Fruit fly (Drosophila melanogaster): ENCODE measurements around the gene HP6.

Gene HP6

DNA sequence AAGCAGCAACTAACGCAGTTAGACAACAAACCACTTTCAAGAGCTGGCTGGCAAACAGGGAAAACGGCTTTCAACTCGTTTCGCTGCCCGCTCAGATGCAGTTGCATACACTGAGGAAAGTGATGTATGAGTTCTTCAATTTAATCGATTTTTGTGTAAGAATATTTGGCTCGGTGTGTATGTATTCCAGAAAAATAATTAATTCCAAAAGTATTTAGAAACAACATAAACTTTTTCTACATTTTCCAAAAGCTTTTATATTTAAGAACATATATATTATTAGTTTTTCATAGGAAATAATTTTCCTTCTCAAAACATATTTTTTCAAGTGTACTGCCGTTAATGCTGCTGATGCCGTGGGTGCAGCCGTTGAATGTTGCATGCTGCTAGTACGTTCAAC is 956 bp upstream of the HP6 start (continued):
- TF ChIP-seq CG15269 (tag; optimal IDR thresholded peaks at IDR 0.05) (no peak), oc (tag; optimal IDR thresholded peaks at IDR 0.05) (peak; percentile 41), slp2 (GFP tag; optimal IDR thresholded peaks at IDR 0.05) (no peak), vvl (GFP tag; IDR thresholded peaks at IDR 0.05) (peak; percentile 38; the same call in 1 of the 2 replicates), inv (GFP tag; IDR thresholded peaks at IDR 0.05; ENCODE audit: partially characterized antibody) (no peak), CG17328 (GFP tag; IDR thresholded peaks at IDR 0.05) (peak; percentile 59), CG13123 (GFP tag; optimal IDR thresholded peaks at IDR 0.05) (no peak), ab (GFP tag; optimal IDR thresholded peaks at IDR 0.05) (no peak), CG4820 (GFP tag; optimal IDR thresholded peaks at IDR 0.05) (peak; percentile 20), schlank (tag; optimal IDR thresholded peaks at IDR 0.05) (no peak), CG10565 (GFP tag; optimal IDR thresholded peaks at IDR 0.05) (no peak), CG16813 (GFP tag; IDR thresholded peaks at IDR 0.05; ENCODE audit: partially characterized antibody) (no peak), mld (GFP tag; IDR thresholded peaks at IDR 0.05; ENCODE audit: partially characterized antibody) (no peak), ind (GFP tag; optimal IDR thresholded peaks at IDR 0.05) (no peak), CG8478 (optimal IDR thresholded peaks at IDR 0.05) (no peak), Oaz (GFP tag; IDR thresholded peaks at IDR 0.05) (no peak), gsb-n (tag; optimal IDR thresholded peaks at IDR 0.05) (peak; percentile 44), CG1602 (GFP tag; optimal IDR thresholded peaks at IDR 0.05) (peak; percentile 2), CG7271 (tag; optimal IDR thresholded peaks at IDR 0.05) (no peak), CG1024 (GFP tag; IDR thresholded peaks at IDR 0.05) (no peak), Ada2b (GFP tag; IDR thresholded peaks at IDR 0.05) (no peak), Camta (GFP tag; optimal IDR thresholded peaks at IDR 0.05) (no peak), CG7786 (GFP tag; optimal IDR thresholded peaks at IDR 0.05) (no peak), gem (tag; optimal IDR thresholded peaks at IDR 0.05) (peak; percentile 72), CG12071 (GFP tag; optimal IDR thresholded peaks at IDR 0.05) (no peak), hkb (optimal IDR thresholded peaks at IDR 0.05) (no peak), hkb (GFP tag; IDR thresholded peaks at IDR 0.05) (no peak), nom (GFP tag; optimal IDR thresholded peaks at IDR 0.05) (no peak), CG3065 (GFP tag; optimal IDR thresholded peaks at IDR 0.05) (no peak), CG17568 (GFP tag; optimal IDR thresholded peaks at IDR 0.05) (no peak), Dp (GFP tag; optimal IDR thresholded peaks at IDR 0.05) (no peak), fd96Cb (tag; optimal IDR thresholded peaks at IDR 0.05) (peak; percentile 51), btn (GFP tag; optimal IDR thresholded peaks at IDR 0.05) (no peak), HLH3B (GFP tag; IDR thresholded peaks at IDR 0.05) (0 out of 2 replicates have a peak, but pooled peaks have one; percentile 17), CG31224 (GFP tag; IDR thresholded peaks at IDR 0.05) (no peak), CG14667 (GFP tag; IDR thresholded peaks at IDR 0.05) (no peak), CG18262 (tag; optimal IDR thresholded peaks at IDR 0.05) (peak; percentile 79), Dbx (GFP tag; IDR thresholded peaks at IDR 0.05) (no peak), Oli (tag; optimal IDR thresholded peaks at IDR 0.05) (peak; percentile 38), ranshi (GFP tag; IDR thresholded peaks at IDR 0.05) (no peak), CG10979 (tag; optimal IDR thresholded peaks at IDR 0.05) (peak; percentile 79), tll (GFP tag; optimal IDR thresholded peaks at IDR 0.05) (no peak), CG4730 (GFP tag; IDR thresholded peaks at IDR 0.05) (no peak), C15 (GFP tag; IDR thresholded peaks at IDR 0.05) (no peak), Ssrp (tag; optimal IDR thresholded peaks at IDR 0.05) (peak; percentile 51), CG4424 (GFP tag; optimal IDR thresholded peaks at IDR 0.05) (peak; percentile 17), CG12219 (GFP tag; optimal IDR thresholded peaks at IDR 0.05) (no peak), CG2875 (GFP tag; optimal IDR thresholded peaks at IDR 0.05) (peak; percentile 4), Xrp1 (GFP tag; IDR thresholded peaks at IDR 0.05) (peak; percentile 60; the same call in 1 of the 2 replicates), lab (GFP tag; optimal IDR thresholded peaks at IDR 0.05) (no peak), CG17385 (GFP tag; optimal IDR thresholded peaks at IDR 0.05) (peak; percentile 12), CG10209 (GFP tag; optimal IDR thresholded peaks at IDR 0.05) (peak; percentile 2)
